Worm (Caenorhabditis elegans) whole organism, young adult: ENCODE data around the gene T07D1.3.
A peak's percentile ranks its signal among the peaks of the same experiment; 100 is the strongest.

Experiments
- B0035.1 ChIP-seq: sonication (generic microtip); optimal IDR thresholded peaks from 2 replicates; lab custom pipeline; 2016; ENCODE audit warnings: missing genetic modification characterization, mild to moderate bottlenecking, missing compliant biosample characterization, missing genotype, missing genetic modification reagents
- F23B12.7 ChIP-seq: sonication (generic microtip); optimal IDR thresholded peaks from 2 replicates; lab custom pipeline; 2017; ENCODE audit warnings: missing genetic modification characterization, mild to moderate bottlenecking, missing compliant biosample characterization, antibody characterized with exemption, moderate library complexity; ENCODE audit not compliant: insufficient read depth
- F57A8.1 ChIP-seq: fragments of 200-800 bp; sonication (Bioruptor generic); optimal IDR thresholded peaks from 2 replicates; lab custom pipeline; 2018; ENCODE audit warnings: mild to moderate bottlenecking, missing genetic modification characterization, moderate library complexity, missing compliant biosample characterization
- K12H6.12 ChIP-seq: fragments of 200-800 bp; sonication (Bioruptor generic); optimal IDR thresholded peaks from 2 replicates; lab custom pipeline; 2018; ENCODE audit warnings: mild to moderate bottlenecking, missing genetic modification characterization, missing compliant biosample characterization
- Y53F4B.3 ChIP-seq: fragments of 200-800 bp; sonication (Bioruptor generic); IDR thresholded peaks from 2 replicates; pipeline ENCODE4 v1.3.6; 2022; ENCODE audit warnings: missing genetic modification reagents, missing genetic modification characterization, missing compliant biosample characterization
- Y53G8AR.9 ChIP-seq: fragments of 200-800 bp; sonication (Bioruptor generic); conservative IDR thresholded peaks from 2 replicates; pipeline ENCODE4 v1.3.6; 2022; ENCODE audit warnings: missing genetic modification reagents, missing genetic modification characterization, missing compliant biosample characterization
- Y56A3A.18 ChIP-seq: fragments of 200-800 bp; sonication (Bioruptor generic); IDR thresholded peaks from 2 replicates; pipeline ENCODE4 v1.3.6; 2022; ENCODE audit warnings: missing genetic modification reagents, missing genetic modification characterization, missing compliant biosample characterization
- Y95B8A.8 ChIP-seq: fragments of 200-800 bp; sonication (Bioruptor generic); IDR thresholded peaks from 2 replicates; pipeline ENCODE4 v1.3.6; 2022; ENCODE audit warnings: missing genetic modification reagents, missing genetic modification characterization, missing compliant biosample characterization
- ZK185.1 ChIP-seq: sonication (generic microtip); optimal IDR thresholded peaks from 2 replicates; lab custom pipeline; 2016; ENCODE audit warnings: mild to moderate bottlenecking, missing genetic modification characterization, missing compliant biosample characterization; ENCODE audit not compliant: poor library complexity, severe bottlenecking
- aptf-2 ChIP-seq: fragments of 200-800 bp; sonication (Bioruptor generic); conservative IDR thresholded peaks from 2 replicates; pipeline ENCODE4 v1.3.6; 2022; ENCODE audit warnings: missing genetic modification reagents, missing genetic modification characterization, missing compliant biosample characterization
- atf-7 ChIP-seq: sonication (generic microtip); optimal IDR thresholded peaks from 2 replicates; lab custom pipeline; 2017; ENCODE audit warnings: mild to moderate bottlenecking, missing genetic modification characterization, missing compliant biosample characterization
- attf-3 ChIP-seq: fragments of 200-800 bp; sonication (Bioruptor generic); conservative IDR thresholded peaks from 2 replicates; pipeline ENCODE4 v1.3.6; 2022; ENCODE audit warnings: missing genetic modification reagents, missing genetic modification characterization, missing compliant biosample characterization
- attf-5 ChIP-seq: fragments of 200-800 bp; sonication (Bioruptor generic); optimal IDR thresholded peaks from 2 replicates; lab custom pipeline; 2018; ENCODE audit warnings: mild to moderate bottlenecking, missing genetic modification characterization, missing compliant biosample characterization
- cebp-1 ChIP-seq, 2 experiments: fragments of 200-800 bp in 1 of 2; sonication (Bioruptor generic) in 1 of 2; sonication (generic microtip) in 1 of 2; IDR thresholded peaks in 1 of 2; optimal IDR thresholded peaks in 1 of 2; 2 replicates each; pipeline versions ENCODE4 v1.3.6 to Lab custom; 2017 to 2022; ENCODE audit warnings: missing compliant biosample characterization in 2 of 2, missing genetic modification characterization in 2 of 2, mild to moderate bottlenecking in 1 of 2, missing genetic modification reagents in 1 of 2, moderate library complexity in 1 of 2
- cebp-2 ChIP-seq: fragments of 200-800 bp; sonication (Bioruptor generic); IDR thresholded peaks from 2 replicates; pipeline ENCODE4 v1.3.6; 2022; ENCODE audit warnings: missing genetic modification characterization, missing compliant biosample characterization
- ceh-100 ChIP-seq: fragments of 200-800 bp; sonication (Bioruptor generic); IDR thresholded peaks from 2 replicates; pipeline ENCODE4 v1.3.6; 2022; ENCODE audit warnings: missing genetic modification reagents, missing genetic modification characterization, missing compliant biosample characterization
- ceh-27 ChIP-seq: fragments of 200-800 bp; sonication (Bioruptor generic); optimal IDR thresholded peaks from 2 replicates; lab custom pipeline; 2018; ENCODE audit warnings: mild to moderate bottlenecking, missing genetic modification characterization, moderate library complexity, missing compliant biosample characterization
- ceh-79 ChIP-seq: sonication (generic microtip); optimal IDR thresholded peaks from 2 replicates; lab custom pipeline; 2017; ENCODE audit warnings: mild to moderate bottlenecking, missing genetic modification characterization, missing compliant biosample characterization
- ceh-91 ChIP-seq: fragments of 200-800 bp; sonication (Bioruptor generic); IDR thresholded peaks from 2 replicates; pipeline ENCODE4 v1.3.6; 2022; ENCODE audit warnings: missing genetic modification reagents, missing genetic modification characterization, missing compliant biosample characterization
- chd-7 ChIP-seq: sonication (generic microtip); optimal IDR thresholded peaks from 2 replicates; lab custom pipeline; 2016; ENCODE audit warnings: mild to moderate bottlenecking, missing genetic modification characterization, moderate library complexity, missing compliant biosample characterization
- die-1 ChIP-seq: sonication (generic microtip); optimal IDR thresholded peaks from 2 replicates; lab custom pipeline; 2016; ENCODE audit warnings: missing genotype, mild to moderate bottlenecking, missing genetic modification characterization, missing compliant biosample characterization
- dox-1 ChIP-seq: fragments of 200-800 bp; sonication (Bioruptor generic); IDR thresholded peaks from 2 replicates; pipeline ENCODE4 v1.3.6; 2022; ENCODE audit warnings: missing genetic modification reagents, missing genetic modification characterization, missing compliant biosample characterization
- egrh-3 ChIP-seq: fragments of 200-800 bp; sonication (Bioruptor generic); IDR thresholded peaks from 2 replicates; pipeline ENCODE4 v1.3.6; 2022; ENCODE audit warnings: missing genetic modification reagents, missing genetic modification characterization, missing compliant biosample characterization
- ekl-4 ChIP-seq: fragments of 200-800 bp; sonication (Bioruptor generic); IDR thresholded peaks from 2 replicates; pipeline ENCODE4 v1.3.6; 2022; ENCODE audit warnings: missing genetic modification reagents, missing genetic modification characterization, missing compliant biosample characterization
- him-1 ChIP-seq: sonication (generic microtip); optimal IDR thresholded peaks from 2 replicates; lab custom pipeline; 2016; ENCODE audit warnings: missing genotype, missing genetic modification reagents, missing genetic modification characterization, missing compliant biosample characterization
- hmg-1.2 ChIP-seq: fragments of 200-800 bp; sonication (Bioruptor generic); IDR thresholded peaks from 2 replicates; pipeline ENCODE4 v1.3.6; 2022; ENCODE audit warnings: missing genetic modification reagents, missing genetic modification characterization, missing compliant biosample characterization
- hmg-20 ChIP-seq: fragments of 200-800 bp; sonication (Bioruptor generic); IDR thresholded peaks from 2 replicates; pipeline ENCODE4 v1.3.6; 2022; ENCODE audit warnings: missing genetic modification reagents, missing genetic modification characterization, missing compliant biosample characterization
- lin-26 ChIP-seq: fragments of 200-800 bp; sonication (Bioruptor generic); IDR thresholded peaks from 2 replicates; pipeline ENCODE4 v1.3.6; 2022; ENCODE audit warnings: missing genetic modification reagents, missing genetic modification characterization, missing compliant biosample characterization
- lin-40 ChIP-seq: sonication (generic microtip); optimal IDR thresholded peaks from 2 replicates; lab custom pipeline; 2016; ENCODE audit warnings: missing genetic modification characterization, mild to moderate bottlenecking, missing compliant biosample characterization, missing genotype, missing genetic modification reagents
- lsy-27 ChIP-seq: sonication (generic microtip); optimal IDR thresholded peaks from 2 replicates; lab custom pipeline; 2017; ENCODE audit warnings: missing genetic modification characterization, mild to moderate bottlenecking, missing compliant biosample characterization, antibody characterized with exemption, missing genotype, borderline replicate concordance; ENCODE audit not compliant: insufficient read depth
- madf-10 ChIP-seq: sonication (generic microtip); optimal IDR thresholded peaks from 2 replicates; lab custom pipeline; 2016; ENCODE audit warnings: mild to moderate bottlenecking, missing genetic modification characterization, missing compliant biosample characterization
- mel-28 ChIP-seq: sonication (generic microtip); optimal IDR thresholded peaks from 2 replicates; lab custom pipeline; 2016; ENCODE audit warnings: borderline replicate concordance, mild to moderate bottlenecking, missing genetic modification characterization, missing compliant biosample characterization
- nhr-80 ChIP-seq: sonication (generic microtip); optimal IDR thresholded peaks from 2 replicates; lab custom pipeline; 2016; ENCODE audit warnings: missing genetic modification characterization, missing compliant biosample characterization
- nhr-90 ChIP-seq: sonication (generic microtip); optimal IDR thresholded peaks from 2 replicates; lab custom pipeline; 2016; ENCODE audit warnings: missing genotype, mild to moderate bottlenecking, missing genetic modification characterization, missing compliant biosample characterization
- pha-4 ChIP-seq: fragments of 150-350 bp; sonication (generic microtip); optimal IDR thresholded peaks from 2 replicates; lab custom pipeline; 2014; ENCODE audit warnings: missing biosample characterization, missing genetic modification reagents, missing genetic modification characterization
- sea-2 ChIP-seq: fragments of 200-800 bp; sonication (Bioruptor generic); IDR thresholded peaks from 2 replicates; pipeline ENCODE4 v1.3.6; 2022; ENCODE audit warnings: missing genetic modification characterization, missing compliant biosample characterization
- tlf-1 ChIP-seq: fragments of 200-800 bp; sonication (Bioruptor generic); optimal IDR thresholded peaks from 2 replicates; lab custom pipeline; 2018; ENCODE audit warnings: mild to moderate bottlenecking, missing genetic modification characterization, missing compliant biosample characterization
- unc-130 ChIP-seq: sonication (generic microtip); optimal IDR thresholded peaks from 2 replicates; lab custom pipeline; 2016; ENCODE audit warnings: missing genetic modification reagents, missing genetic modification characterization, missing compliant biosample characterization
- zfh-2 ChIP-seq: fragments of 200-800 bp; sonication (Bioruptor generic); conservative IDR thresholded peaks from 2 replicates; pipeline ENCODE4 v1.3.6; 2022; ENCODE audit warnings: missing genetic modification reagents, missing genetic modification characterization, missing compliant biosample characterization
- ztf-18 ChIP-seq: sonication (generic microtip); optimal IDR thresholded peaks from 2 replicates; lab custom pipeline; 2016; ENCODE audit warnings: missing genotype, mild to moderate bottlenecking, missing genetic modification characterization, missing compliant biosample characterization
- ztf-25 ChIP-seq: fragments of 200-800 bp; sonication (Bioruptor generic); IDR thresholded peaks from 2 replicates; pipeline ENCODE4 v1.3.6; 2022; ENCODE audit warnings: missing genetic modification reagents, missing genetic modification characterization, missing compliant biosample characterization
- ztf-26 ChIP-seq: sonication (generic microtip); optimal IDR thresholded peaks from 2 replicates; lab custom pipeline; 2017; ENCODE audit warnings: missing genetic modification characterization, missing compliant biosample characterization

Gene T07D1.3

DNA sequence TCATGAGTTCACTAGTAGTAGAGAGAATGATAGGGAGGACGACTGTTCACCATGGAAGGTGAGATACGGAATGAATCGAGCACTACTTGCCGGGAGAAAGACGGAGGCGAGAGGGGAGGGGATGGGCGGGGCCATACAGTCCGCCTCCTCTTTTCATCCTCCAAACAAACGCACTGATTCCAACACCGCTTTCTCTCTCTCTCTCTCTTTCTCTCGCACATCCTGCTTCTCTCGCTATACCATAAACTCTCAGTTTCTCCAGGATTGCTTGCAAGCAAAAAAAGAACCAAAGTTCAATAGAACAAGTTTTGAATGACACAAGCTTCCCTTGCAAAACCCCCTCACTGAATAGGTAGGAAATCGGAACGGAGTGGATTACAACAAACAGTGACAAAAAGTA, 7.9 kb downstream of the T07D1.3 start:
- TF ChIP-seq lsy-27 (tag; lab: Kevin White, UChicago) (no peak), nhr-80 (tag; lab: Kevin White, UChicago) (peak; percentile 63)

DNA sequence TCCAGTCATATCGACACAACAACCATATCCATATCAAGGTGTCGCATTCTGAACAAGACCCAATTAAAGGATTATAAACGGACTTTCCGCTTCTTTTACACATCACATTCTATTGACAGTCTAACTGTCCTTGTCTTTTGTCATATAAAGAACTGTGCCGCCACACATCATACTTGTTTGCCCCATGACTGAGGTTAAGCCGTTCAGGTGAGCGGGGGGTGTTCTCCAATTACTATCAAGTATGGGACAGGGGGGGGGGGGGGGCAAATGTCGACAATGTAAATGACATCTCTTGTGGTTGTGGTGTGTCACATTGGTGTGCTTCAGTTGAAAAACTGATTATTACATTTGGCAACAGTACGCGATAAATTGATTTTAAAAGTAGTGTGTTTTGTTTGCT, 9.4 kb downstream of the T07D1.3 start:
- TF ChIP-seq hmg-20 (no peak), cebp-1 (GFP tag; IDR thresholded peaks at IDR 0.05; lab: Robert Waterston, UW) (no peak), cebp-1 (tag; optimal IDR thresholded peaks at IDR 0.05; lab: Kevin White, UChicago) (peak; percentile 22), him-1 (no peak)
- TF ChIP-seq, all 124 proteins: peak for 1

DNA sequence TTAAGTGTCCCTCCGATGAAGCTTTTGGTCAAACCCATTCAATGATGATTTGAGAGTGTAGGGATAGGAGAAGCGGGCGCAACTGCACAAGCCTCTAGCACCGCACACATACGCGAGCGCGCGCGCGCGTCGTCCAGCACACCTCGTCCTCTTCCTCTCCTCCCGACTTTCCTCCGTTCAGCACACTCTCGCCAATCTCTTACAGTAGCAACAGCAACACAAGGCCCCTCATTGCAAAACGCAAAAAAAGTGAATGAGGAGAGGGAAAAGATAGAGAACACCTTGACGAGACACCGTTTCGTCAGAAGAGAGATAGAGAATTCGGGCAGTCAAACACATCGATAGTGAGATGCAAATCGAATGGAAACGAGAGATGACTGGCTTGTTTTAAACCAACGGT, 10.7 kb downstream of the T07D1.3 start:
- TF ChIP-seq chd-7: peak; percentile 3
- 0 out of 2 replicates have a peak, but pooled peaks have one; percentile 14 for TF ChIP-seq lin-26 (GFP tag; lab: Robert Waterston, UW)
- no peak for TF ChIP-seq B0035.1 (tag; lab: Kevin White, UChicago)
- TF ChIP-seq tlf-1 (GFP tag; lab: Kevin White, UChicago): no peak
- peak; percentile 93 for TF ChIP-seq egrh-3 (GFP tag; lab: Robert Waterston, UW)
- TF ChIP-seq dox-1 (GFP tag; lab: Robert Waterston, UW): peak; percentile 55; the same call in 1 of the 2 replicates
- TF ChIP-seq ceh-100 (GFP tag; lab: Robert Waterston, UW): no peak
- TF ChIP-seq nhr-90 (tag; lab: Kevin White, UChicago): peak; percentile 13
- 0 out of 2 replicates have a peak, but pooled peaks have one; percentile 26 for TF ChIP-seq ekl-4 (GFP tag; lab: Robert Waterston, UW)
- 0 out of 2 replicates have a peak, but pooled peaks have one; percentile 29 for TF ChIP-seq cebp-1 (GFP tag; IDR thresholded peaks at IDR 0.05; lab: Robert Waterston, UW)
- no peak for TF ChIP-seq cebp-1 (tag; optimal IDR thresholded peaks at IDR 0.05; lab: Kevin White, UChicago)
- peak; percentile 52; the same call in 1 of the 2 replicates for TF ChIP-seq Y56A3A.18 (GFP tag; lab: Robert Waterston, UW)
- TF ChIP-seq K12H6.12 (tag; lab: Kevin White, UChicago): peak; percentile 54
- peak; percentile 29 for TF ChIP-seq ztf-18 (tag; lab: Kevin White, UChicago)
- peak; percentile 98 for TF ChIP-seq zfh-2 (GFP tag; lab: Robert Waterston, UW)
- TF ChIP-seq ceh-27: peak; percentile 57
- TF ChIP-seq madf-10 (tag; lab: Kevin White, UChicago): peak; percentile 10
- peak; percentile 58 for TF ChIP-seq hmg-1.2 (GFP tag; lab: Robert Waterston, UW)
- TF ChIP-seq ZK185.1 (tag; lab: Kevin White, UChicago): peak; percentile 6
- 0 out of 2 replicates have a peak, but pooled peaks have one; percentile 26 for TF ChIP-seq Y53G8AR.9 (GFP tag; lab: Robert Waterston, UW)
- TF ChIP-seq lin-40 (tag; lab: Kevin White, UChicago): peak; percentile 44
- no peak for TF ChIP-seq atf-7 (tag; lab: Kevin White, UChicago)
- TF ChIP-seq attf-5 (GFP tag; lab: Kevin White, UChicago): peak; percentile 47
- TF ChIP-seq Y95B8A.8: no peak
- TF ChIP-seq sea-2 (GFP tag; lab: Robert Waterston, UW): no peak
- TF ChIP-seq ztf-26 (tag; lab: Kevin White, UChicago): peak; percentile 20
- TF ChIP-seq nhr-80 (tag; lab: Kevin White, UChicago): peak; percentile 91
- TF ChIP-seq F23B12.7 (tag; lab: Kevin White, UChicago): peak; percentile 3

DNA sequence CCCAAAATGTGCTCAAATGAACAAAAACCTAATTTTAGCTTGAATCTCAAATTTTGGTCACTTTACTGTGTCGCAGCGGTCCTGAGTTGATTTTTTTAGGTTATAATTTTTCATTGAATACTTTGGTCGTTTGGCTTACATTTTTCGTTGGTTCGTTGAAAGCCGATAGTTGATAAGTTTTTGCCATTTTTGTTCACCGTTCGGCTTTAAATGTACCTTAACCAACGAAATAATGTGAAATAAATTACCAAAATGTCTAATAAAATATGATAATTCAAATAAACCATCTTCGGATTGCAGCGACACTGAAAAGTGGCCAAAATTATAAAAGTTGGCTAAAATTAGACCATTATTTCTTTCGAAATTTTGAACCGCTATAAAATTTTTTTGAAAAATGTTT, 12.9 kb downstream of the T07D1.3 start:
- no peak for TF ChIP-seq F57A8.1 (GFP tag; lab: Kevin White, UChicago)
- TF ChIP-seq unc-130 (GFP tag; lab: Kevin White, UChicago): no peak
- TF ChIP-seq hmg-1.2 (GFP tag; lab: Robert Waterston, UW): no peak
- TF ChIP-seq cebp-2 (GFP tag; lab: Robert Waterston, UW): no peak
- TF ChIP-seq attf-3 (GFP tag; lab: Robert Waterston, UW): no peak
- TF ChIP-seq ztf-25: no peak
- TF ChIP-seq ceh-79 (tag; lab: Kevin White, UChicago): no peak
- TF ChIP-seq die-1: no peak
- no peak for TF ChIP-seq sea-2 (GFP tag; lab: Robert Waterston, UW)
- no peak for TF ChIP-seq Y53F4B.3
- TF ChIP-seq mel-28 (tag; lab: Kevin White, UChicago): no peak
- no peak for TF ChIP-seq lin-26 (GFP tag; lab: Robert Waterston, UW)
- no peak for TF ChIP-seq pha-4 (tag; lab: Kevin White, UChicago)
- TF ChIP-seq ceh-91 (GFP tag; lab: Robert Waterston, UW): no peak
- TF ChIP-seq aptf-2 (GFP tag; lab: Robert Waterston, UW): no peak
